Worm (Caenorhabditis elegans) whole organism, L4 larva: Measurements from ENCODE around the gene R05G9.1.
A peak's percentile ranks its signal among the peaks of the same experiment; 100 is the strongest.

Experiments
- F49E8.2 ChIP-seq: sonication (generic microtip); optimal IDR thresholded peaks from 2 replicates; lab custom pipeline; 2016; ENCODE audit warnings: missing compliant biosample characterization, mild to moderate bottlenecking, missing genetic modification characterization, borderline replicate concordance
- T20F7.1 ChIP-seq: fragments of 200-800 bp; sonication (Bioruptor generic); optimal IDR thresholded peaks from 2 replicates; lab custom pipeline; 2018; ENCODE audit warnings: mild to moderate bottlenecking, missing genetic modification characterization, missing compliant biosample characterization
- ceh-20 ChIP-seq: fragments of 200-800 bp; sonication (Bioruptor generic); IDR thresholded peaks from 2 replicates; pipeline ENCODE4 v1.3.6; 2022; ENCODE audit warnings: missing genetic modification reagents, missing genetic modification characterization, missing compliant biosample characterization
- ces-1 ChIP-seq: fragments of 150-350 bp; sonication (generic microtip); optimal IDR thresholded peaks from 4 replicates; lab custom pipeline; 2014; ENCODE audit warnings: missing biosample characterization, missing genetic modification reagents, missing genetic modification characterization
- daf-19 ChIP-seq: fragments of 200-800 bp; sonication (Bioruptor generic); conservative IDR thresholded peaks from 2 replicates; pipeline ENCODE4 v1.3.6; 2022; ENCODE audit warnings: missing genetic modification characterization, missing compliant biosample characterization
- dmd-6 ChIP-seq: fragments of 200-800 bp; sonication (Bioruptor generic); IDR thresholded peaks from 2 replicates; pipeline ENCODE4 v1.3.6; 2022; ENCODE audit warnings: missing genetic modification reagents, missing genetic modification characterization, missing compliant biosample characterization
- dpl-1 ChIP-seq: fragments of 150-350 bp; optimal IDR thresholded peaks from 2 replicates; lab custom pipeline; 2014; ENCODE audit warnings: missing biosample characterization, missing genetic modification reagents, missing genetic modification characterization
- duxl-1 ChIP-seq: sonication (generic microtip); optimal IDR thresholded peaks from 2 replicates; lab custom pipeline; 2016; ENCODE audit warnings: mild to moderate bottlenecking, missing genetic modification characterization, moderate library complexity, missing compliant biosample characterization; ENCODE audit not compliant: poor library complexity
- dve-1 ChIP-seq: sonication (generic microtip); optimal IDR thresholded peaks from 2 replicates; lab custom pipeline; 2017; ENCODE audit warnings: antibody characterized with exemption, mild to moderate bottlenecking, missing genetic modification characterization, missing compliant biosample characterization; ENCODE audit not compliant: insufficient read depth
- egl-43 ChIP-seq: fragments of 200-800 bp; sonication (Bioruptor generic); IDR thresholded peaks from 2 replicates; pipeline ENCODE4 v1.3.6; 2022; ENCODE audit warnings: missing genetic modification reagents, missing genetic modification characterization, missing compliant biosample characterization
- fos-1 ChIP-seq: fragments of 150-350 bp; optimal IDR thresholded peaks from 2 replicates; lab custom pipeline; 2014; ENCODE audit warnings: missing biosample characterization, missing genetic modification characterization
- hlh-30 ChIP-seq: sonication (generic microtip); optimal IDR thresholded peaks from 2 replicates; lab custom pipeline; 2017; ENCODE audit warnings: antibody characterized with exemption, mild to moderate bottlenecking, missing genetic modification characterization, missing compliant biosample characterization; ENCODE audit not compliant: insufficient read depth
- lim-7 ChIP-seq: fragments of 200-800 bp; sonication (Bioruptor generic); IDR thresholded peaks from 2 replicates; pipeline ENCODE4 v1.3.6; 2022; ENCODE audit warnings: missing genetic modification characterization, missing compliant biosample characterization
- lin-38 ChIP-seq: fragments of 200-800 bp; sonication (Bioruptor generic); IDR thresholded peaks from 2 replicates; pipeline ENCODE4 v1.3.6; 2022; ENCODE audit warnings: missing genetic modification reagents, missing genetic modification characterization, missing compliant biosample characterization
- lin-39 ChIP-seq: fragments of 150-350 bp; optimal IDR thresholded peaks from 2 replicates; lab custom pipeline; 2014; ENCODE audit warnings: missing biosample characterization, missing genetic modification reagents, missing genetic modification characterization
- mdl-1 ChIP-seq, 2 experiments: fragments of 150-350 bp in 1 of 2; sonication (generic microtip) in 1 of 2; optimal IDR thresholded peaks; 2 replicates each; lab custom pipeline; 2014 to 2017; ENCODE audit warnings: missing biosample characterization in 2 of 2, missing genetic modification characterization in 2 of 2
- mes-2 ChIP-seq: sonication (generic microtip); optimal IDR thresholded peaks from 2 replicates; lab custom pipeline; 2016; ENCODE audit warnings: missing genotype, mild to moderate bottlenecking, missing genetic modification characterization, missing compliant biosample characterization; ENCODE audit not compliant: poor library complexity, severe bottlenecking
- nhr-102 ChIP-seq: sonication (generic microtip); optimal IDR thresholded peaks from 2 replicates; lab custom pipeline; 2016; ENCODE audit warnings: mild to moderate bottlenecking, missing genetic modification characterization, moderate library complexity, missing compliant biosample characterization
- nhr-11 ChIP-seq: fragments of 150-350 bp; optimal IDR thresholded peaks from 2 replicates; lab custom pipeline; 2014; ENCODE audit warnings: missing biosample characterization, missing genetic modification characterization
- nhr-41 ChIP-seq: fragments of 200-800 bp; sonication (Bioruptor generic); IDR thresholded peaks from 2 replicates; pipeline ENCODE4 v1.3.6; 2022; ENCODE audit warnings: missing genetic modification reagents, missing genetic modification characterization, missing compliant biosample characterization
- nhr-48 ChIP-seq: sonication (generic microtip); optimal IDR thresholded peaks from 2 replicates; lab custom pipeline; 2016; ENCODE audit warnings: mild to moderate bottlenecking, missing genetic modification characterization, missing compliant biosample characterization
- nhr-6 ChIP-seq: fragments of 150-350 bp; optimal IDR thresholded peaks from 2 replicates; lab custom pipeline; 2014; ENCODE audit warnings: missing biosample characterization, missing genetic modification characterization
- pha-4 ChIP-seq, 2 experiments: fragments of 150-350 bp in 1 of 2; fragments of 200-800 bp in 1 of 2; sonication (Bioruptor generic) in 1 of 2; IDR thresholded peaks in 1 of 2; optimal IDR thresholded peaks in 1 of 2; 2 replicates each; pipeline versions ENCODE4 v1.3.6 to Lab custom; 2014 to 2022; ENCODE audit warnings: missing genetic modification characterization in 2 of 2, missing genetic modification reagents in 2 of 2, missing biosample characterization in 1 of 2, missing compliant biosample characterization in 1 of 2
- rbr-2 ChIP-seq: sonication (generic microtip); optimal IDR thresholded peaks from 2 replicates; lab custom pipeline; 2016; ENCODE audit warnings: missing genotype, missing genetic modification characterization, missing compliant biosample characterization
- sdz-12 ChIP-seq: fragments of 200-800 bp; sonication (Bioruptor generic); optimal IDR thresholded peaks from 2 replicates; lab custom pipeline; 2018; ENCODE audit warnings: mild to moderate bottlenecking, missing genetic modification characterization, missing compliant biosample characterization
- snpc-4 ChIP-seq: fragments of 150-350 bp; optimal IDR thresholded peaks from 2 replicates; lab custom pipeline; 2014; ENCODE audit warnings: missing biosample characterization, missing genetic modification characterization
- spr-3 ChIP-seq: fragments of 200-800 bp; sonication (Bioruptor generic); optimal IDR thresholded peaks from 2 replicates; lab custom pipeline; 2018; ENCODE audit warnings: mild to moderate bottlenecking, missing genetic modification characterization, missing compliant biosample characterization
- unc-130 ChIP-seq: sonication (generic microtip); optimal IDR thresholded peaks from 2 replicates; lab custom pipeline; 2016; ENCODE audit warnings: missing genetic modification reagents, missing genetic modification characterization, missing compliant biosample characterization
- unc-39 ChIP-seq: sonication (generic microtip); optimal IDR thresholded peaks from 2 replicates; lab custom pipeline; 2017; ENCODE audit warnings: missing biosample characterization, missing genetic modification characterization
- unc-62 ChIP-seq, 3 experiments: fragments of 150-350 bp in 1 of 3; sonication (generic microtip); optimal IDR thresholded peaks in 2 of 3; peaks in 1 of 3; 1 replicate in 1 of 3; 2 replicates in 2 of 3; lab custom pipeline; 2014 to 2017; ENCODE audit warnings: missing biosample characterization in 3 of 3, missing genetic modification characterization in 3 of 3, missing genetic modification reagents in 3 of 3, missing genotype in 1 of 3
- vab-7 ChIP-seq: fragments of 200-800 bp; sonication (Bioruptor generic); IDR thresholded peaks from 2 replicates; pipeline ENCODE4 v1.3.6; 2022; ENCODE audit warnings: missing genetic modification reagents, missing genetic modification characterization, missing compliant biosample characterization
- zag-1 ChIP-seq: fragments of 150-350 bp; optimal IDR thresholded peaks from 2 replicates; lab custom pipeline; 2014; ENCODE audit warnings: missing biosample characterization, missing genetic modification characterization
- ztf-7 ChIP-seq: fragments of 150-350 bp; optimal IDR thresholded peaks from 2 replicates; lab custom pipeline; 2014; ENCODE audit warnings: missing biosample characterization, missing genetic modification characterization

Gene R05G9.1

ce11 chrII:6526136-6526684 is 23.2 kb downstream of the R05G9.1 start (continued):
- TF ChIP-seq F49E8.2 (tag; lab: Kevin White, UChicago) (no peak), lim-7 (GFP tag; lab: Robert Waterston, UW) (no peak), nhr-102 (peak; percentile 52), egl-43 (GFP tag; lab: Robert Waterston, UW) (no peak)

- TF ChIP-seq daf-19 (GFP tag; lab: Robert Waterston, UW) (no peak), ztf-7 (no peak), dve-1 (tag; lab: Kevin White, UChicago) (no peak), lin-39 (tag; lab: Kevin White, UChicago) (no peak), unc-39 (no peak), duxl-1 (tag; lab: Kevin White, UChicago) (no peak), nhr-41 (GFP tag; lab: Robert Waterston, UW) (no peak), nhr-48 (tag; lab: Kevin White, UChicago) (no peak), fos-1 (tag; lab: Kevin White, UChicago) (no peak)
Observed at ce11 chrII:6528629-6529028, 25.7 kb downstream of the R05G9.1 start, which contains the start of gene C56E6.4. Gene C56E6.4, minus strand, starts transcription at chrII:6528729.

ce11 chrII:6531527-6531926 is 28.6 kb downstream of the R05G9.1 start, which contains the start of gene abch-1:
Gene abch-1, minus strand, starts transcription at chrII:6531627.
- TF ChIP-seq unc-130 (GFP tag; lab: Kevin White, UChicago) (no peak), zag-1 (tag; lab: Kevin White, UChicago) (no peak), ceh-20 (no peak), unc-39 (no peak), unc-62 (GFP tag; optimal IDR thresholded peaks at IDR 0.05 in 1 of 2; lab: Kevin White, UChicago) (no peak), unc-62 (tag; optimal IDR thresholded peaks at IDR 0.05; lab: Kevin White, UChicago) (no peak), sdz-12 (GFP tag; lab: Kevin White, UChicago) (no peak), mes-2 (tag; lab: Kevin White, UChicago) (no peak)

- TF ChIP-seq spr-3 (GFP tag; lab: Kevin White, UChicago) (no peak), unc-62 (GFP tag; optimal IDR thresholded peaks at IDR 0.05 in 1 of 2; lab: Kevin White, UChicago) (peak in 1 of 2 experiments; percentile 91), unc-62 (tag; optimal IDR thresholded peaks at IDR 0.05; lab: Kevin White, UChicago) (no peak)
Observed at ce11 chrII:6531940-6532339, 29.0 kb downstream of the R05G9.1 start, which contains the start of gene abcx-1. Gene abcx-1, plus strand, starts transcription at chrII:6532163.

- no peak for TF ChIP-seq vab-7 (GFP tag; lab: Robert Waterston, UW)
- no peak for TF ChIP-seq pha-4 (GFP tag; IDR thresholded peaks at IDR 0.05; lab: Robert Waterston, UW)
- peak; percentile 16 for TF ChIP-seq pha-4 (tag; optimal IDR thresholded peaks at IDR 0.05; lab: Kevin White, UChicago)
- peak; percentile 83 for TF ChIP-seq hlh-30 (tag; lab: Kevin White, UChicago)
- TF ChIP-seq dpl-1 = peak; percentile 88
- peak; percentile 7 for TF ChIP-seq nhr-11 (tag; lab: Kevin White, UChicago)
- peak; percentile 62 for TF ChIP-seq ces-1 (GFP tag; lab: Kevin White, UChicago)
- peak; percentile 46 for TF ChIP-seq T20F7.1 (GFP tag; lab: Kevin White, UChicago)
- TF ChIP-seq snpc-4 (tag; lab: Kevin White, UChicago) = no peak
- no peak for TF ChIP-seq nhr-48 (tag; lab: Kevin White, UChicago)
- peak; percentile 13 for TF ChIP-seq nhr-6
- peak; percentile 32 to 62 for TF ChIP-seq mdl-1 (tag; optimal IDR thresholded peaks at IDR 0.05; lab: Kevin White, UChicago)
- no peak for TF ChIP-seq dmd-6
- peak; percentile 42 for TF ChIP-seq rbr-2 (tag; lab: Kevin White, UChicago)
- peak; percentile 95 for TF ChIP-seq lin-38 (GFP tag; lab: Robert Waterston, UW)
- TF ChIP-seq, all 104 proteins: peak for 10
Observed at ce11 chrII:6535957-6536424, 33.0 kb downstream of the R05G9.1 start, which contains the start of gene utp-20. Gene utp-20, plus strand, starts transcription at chrII:6536374.
